Worm (Caenorhabditis elegans) whole organism, early embryonic: ENCODE results near the gene cyp-13A2.

ENCODE experiments used
- aly-1 ChIP-seq: sonication (generic microtip); optimal IDR thresholded peaks from 2 replicates; lab custom pipeline; 2016; ENCODE audit warnings: missing genetic modification characterization, missing compliant biosample characterization
- ama-1 ChIP-seq: fragments of 150-350 bp; optimal IDR thresholded peaks from 2 replicates; lab custom pipeline; 2014
- ceh-13 ChIP-seq: fragments of 200-800 bp; sonication (Bioruptor generic); optimal IDR thresholded peaks from 2 replicates; lab custom pipeline; 2018; ENCODE audit warnings: mild to moderate bottlenecking, missing genetic modification characterization, missing compliant biosample characterization
- flt-1 ChIP-seq: fragments of 200-800 bp; sonication (Bioruptor generic); IDR thresholded peaks from 2 replicates; pipeline ENCODE4 v1.3.6; 2022; ENCODE audit warnings: missing genetic modification characterization, missing compliant biosample characterization
- hmbx-1 ChIP-seq: sonication (generic microtip); optimal IDR thresholded peaks from 2 replicates; lab custom pipeline; 2016; ENCODE audit warnings: mild to moderate bottlenecking, missing genetic modification characterization, missing compliant biosample characterization
- hmg-4 ChIP-seq: fragments of 200-800 bp; sonication (Bioruptor generic); optimal IDR thresholded peaks from 2 replicates; lab custom pipeline; 2018; ENCODE audit warnings: mild to moderate bottlenecking, missing genetic modification characterization, missing compliant biosample characterization
- hnd-1 ChIP-seq: sonication (generic microtip); optimal IDR thresholded peaks from 2 replicates; lab custom pipeline; 2016; ENCODE audit warnings: missing genetic modification characterization, missing compliant biosample characterization
- tbx-11 ChIP-seq: fragments of 200-800 bp; sonication (Bioruptor generic); IDR thresholded peaks from 2 replicates; pipeline ENCODE4 v1.3.6; 2022; ENCODE audit warnings: missing genetic modification characterization, missing compliant biosample characterization

- TF ChIP-seq hmbx-1 (tag; lab: Kevin White, UChicago) = no peak
- TF ChIP-seq flt-1 (GFP tag; lab: Robert Waterston, UW) = no peak
- no peak for TF ChIP-seq ceh-13 (GFP tag; lab: Kevin White, UChicago)
- no peak for TF ChIP-seq hnd-1 (tag; lab: Kevin White, UChicago)
- no peak for TF ChIP-seq tbx-11 (GFP tag; lab: Robert Waterston, UW)
- no peak for TF ChIP-seq aly-1
- TF ChIP-seq ama-1 (lab: Kevin White, UChicago) = no peak
- TF ChIP-seq hmg-4 (GFP tag; lab: Kevin White, UChicago) = no peak
Measured at ce11 chrII:9797664-9798063, 10.2 kb upstream of the cyp-13A2 start, which contains the start of gene cyp-13A4.
